Worm (Caenorhabditis elegans) whole organism, mixed stage, embryonic: Measurements from ENCODE around the gene C29F3.7.

Source experiments
- bed-3 ChIP-seq: fragments of 200-800 bp; sonication (Bioruptor generic); optimal IDR thresholded peaks from 3 replicates; lab custom pipeline; 2018; ENCODE audit warnings: mild to moderate bottlenecking, missing genetic modification characterization, moderate library complexity, missing compliant biosample characterization
- blmp-1 ChIP-seq: fragments of 150-350 bp; optimal IDR thresholded peaks from 2 replicates; lab custom pipeline; 2014; ENCODE audit warnings: missing biosample characterization, missing genetic modification characterization
- drap-1 ChIP-seq: fragments of 200-800 bp; sonication (Bioruptor generic); optimal IDR thresholded peaks from 3 replicates; lab custom pipeline; 2018; ENCODE audit warnings: mild to moderate bottlenecking, missing genetic modification characterization, missing compliant biosample characterization
- elt-3 ChIP-seq: fragments of 150-350 bp; optimal IDR thresholded peaks from 2 replicates; lab custom pipeline; 2014; ENCODE audit warnings: missing biosample characterization, missing genetic modification characterization
- ham-2 ChIP-seq: fragments of 200-800 bp; sonication (Bioruptor generic); optimal IDR thresholded peaks from 2 replicates; lab custom pipeline; 2018; ENCODE audit warnings: mild to moderate bottlenecking, missing genetic modification characterization, missing compliant biosample characterization
- mep-1 ChIP-seq: fragments of 150-350 bp; optimal IDR thresholded peaks from 2 replicates; lab custom pipeline; 2017; ENCODE audit warnings: missing biosample characterization, missing genetic modification reagents, missing genetic modification characterization, inconsistent platforms
- nhr-2 ChIP-seq: fragments of 150-350 bp; optimal IDR thresholded peaks from 2 replicates; lab custom pipeline; 2014; ENCODE audit warnings: missing biosample characterization, missing genetic modification characterization
- nhr-237 ChIP-seq: fragments of 150-350 bp; optimal IDR thresholded peaks from 2 replicates; lab custom pipeline; 2014; ENCODE audit warnings: missing biosample characterization, missing genetic modification characterization
- nhr-76 ChIP-seq: sonication (generic microtip); optimal IDR thresholded peaks from 2 replicates; lab custom pipeline; 2017; ENCODE audit warnings: missing biosample characterization, missing genetic modification characterization
- sem-2 ChIP-seq: fragments of 200-800 bp; sonication (Bioruptor generic); optimal IDR thresholded peaks from 2 replicates; lab custom pipeline; 2018; ENCODE audit warnings: mild to moderate bottlenecking, missing genetic modification characterization, missing compliant biosample characterization
- sptf-1 ChIP-seq: sonication (generic microtip); optimal IDR thresholded peaks from 2 replicates; lab custom pipeline; 2017; ENCODE audit warnings: mild to moderate bottlenecking, missing genetic modification characterization, moderate library complexity, missing compliant biosample characterization
- unc-39 ChIP-seq: fragments of 150-350 bp; optimal IDR thresholded peaks from 2 replicates; lab custom pipeline; 2014; ENCODE audit warnings: missing biosample characterization, missing genetic modification characterization
- unc-62 ChIP-seq: fragments of 150-350 bp; optimal IDR thresholded peaks from 2 replicates; lab custom pipeline; 2014; ENCODE audit warnings: missing biosample characterization, missing genetic modification reagents, missing genetic modification characterization
- ztf-11 ChIP-seq: fragments of 150-350 bp; optimal IDR thresholded peaks from 2 replicates; lab custom pipeline; 2014; ENCODE audit warnings: missing biosample characterization, missing genetic modification characterization

DNA sequence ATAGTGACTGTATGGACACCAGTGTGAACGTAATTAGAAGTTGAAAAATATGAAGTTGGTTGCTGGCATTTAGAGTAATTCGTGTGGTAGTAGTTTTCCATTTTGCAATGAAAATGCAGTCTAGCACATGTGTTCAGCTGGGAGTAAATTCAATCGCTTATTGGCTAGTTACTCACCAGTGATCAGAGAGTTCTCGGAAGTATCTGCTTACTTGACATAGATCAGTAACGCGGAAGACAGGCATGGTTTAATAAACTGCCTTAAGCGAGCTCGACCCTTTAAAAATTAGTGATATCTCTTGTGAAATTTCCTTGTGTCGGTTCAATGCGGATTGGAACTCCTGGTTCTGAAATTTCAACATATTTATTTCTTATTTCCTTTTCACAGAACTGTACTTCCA, 21.5 kb downstream of the C29F3.7 start, which contains the start of gene srh-52:
- TF ChIP-seq ztf-11: no peak
- no peak for TF ChIP-seq mep-1 (tag; lab: Kevin White, UChicago)
- TF ChIP-seq nhr-76: no peak
- TF ChIP-seq unc-62 (GFP tag; lab: Kevin White, UChicago): no peak
- TF ChIP-seq bed-3 (GFP tag; lab: Kevin White, UChicago): no peak
- no peak for TF ChIP-seq nhr-237 (tag; lab: Kevin White, UChicago)
- no peak for TF ChIP-seq elt-3 (tag; lab: Kevin White, UChicago)
- no peak for TF ChIP-seq sem-2
- TF ChIP-seq blmp-1 (tag; lab: Kevin White, UChicago): no peak
- TF ChIP-seq nhr-2: no peak
- TF ChIP-seq sptf-1 (tag; lab: Kevin White, UChicago): no peak
- no peak for TF ChIP-seq ham-2
- no peak for TF ChIP-seq unc-39 (tag; lab: Kevin White, UChicago)
- no peak for TF ChIP-seq drap-1 (GFP tag; lab: Kevin White, UChicago)
